Worm (Caenorhabditis elegans): ENCODE measurements around the gene Y66A7A.7.

- no peak for TF ChIP-seq ceh-82 (tag; optimal IDR thresholded peaks at IDR 0.05)
- TF ChIP-seq skn-1 (tag; optimal IDR thresholded peaks at IDR 0.05): no peak
- TF ChIP-seq mep-1 (tag; optimal IDR thresholded peaks at IDR 0.05): no peak
- TF ChIP-seq unc-62 (GFP tag; optimal IDR thresholded peaks at IDR 0.05): no peak
- TF ChIP-seq efl-1 (optimal IDR thresholded peaks at IDR 0.05): no peak
- no peak for TF ChIP-seq efl-1 (GFP tag; optimal IDR thresholded peaks at IDR 0.05 in 1 of 2)
- TF ChIP-seq tbx-2 (tag; optimal IDR thresholded peaks at IDR 0.05): no peak
Measured at ce11 chrIII:11656389-11656788, 27.1 kb upstream of the Y66A7A.7 start.

Data from whole organism, L1 larva.